Worm (Caenorhabditis elegans) whole organism, young adult: Measurements from ENCODE around the gene F40D4.13.

Experiments used
- B0035.1 ChIP-seq: sonication (generic microtip); optimal IDR thresholded peaks from 2 replicates; lab custom pipeline; 2016; ENCODE audit warnings: missing genetic modification characterization, mild to moderate bottlenecking, missing compliant biosample characterization, missing genotype, missing genetic modification reagents
- B0261.1 ChIP-seq: sonication (generic microtip); optimal IDR thresholded peaks from 2 replicates; lab custom pipeline; 2016; ENCODE audit warnings: mild to moderate bottlenecking, missing genetic modification characterization, moderate library complexity, missing compliant biosample characterization
- B0336.3 ChIP-seq: fragments of 200-800 bp; sonication (Bioruptor generic); IDR thresholded peaks from 2 replicates; pipeline ENCODE4 v1.3.6; 2022; ENCODE audit warnings: missing genetic modification characterization, missing compliant biosample characterization
- C17E4.6 ChIP-seq: fragments of 200-800 bp; sonication (Bioruptor generic); IDR thresholded peaks from 2 replicates; pipeline ENCODE4 v1.3.6; 2022; ENCODE audit warnings: missing genetic modification reagents, missing genetic modification characterization, missing compliant biosample characterization
- D2030.7 ChIP-seq: fragments of 200-800 bp; sonication (Bioruptor generic); IDR thresholded peaks from 2 replicates; pipeline ENCODE4 v1.3.6; 2022; ENCODE audit warnings: missing genetic modification reagents, missing genetic modification characterization, missing compliant biosample characterization
- F10E7.11 ChIP-seq: sonication (generic microtip); optimal IDR thresholded peaks from 2 replicates; lab custom pipeline; 2017; ENCODE audit warnings: mild to moderate bottlenecking, missing genetic modification characterization, moderate library complexity, missing compliant biosample characterization
- F22D6.2 ChIP-seq: sonication (generic microtip); optimal IDR thresholded peaks from 2 replicates; lab custom pipeline; 2016; ENCODE audit warnings: mild to moderate bottlenecking, missing genetic modification characterization, missing compliant biosample characterization
- K12H6.12 ChIP-seq: fragments of 200-800 bp; sonication (Bioruptor generic); optimal IDR thresholded peaks from 2 replicates; lab custom pipeline; 2018; ENCODE audit warnings: mild to moderate bottlenecking, missing genetic modification characterization, missing compliant biosample characterization
- T07F8.4 ChIP-seq: sonication (generic microtip); optimal IDR thresholded peaks from 2 replicates; lab custom pipeline; 2016; ENCODE audit warnings: mild to moderate bottlenecking, missing genetic modification characterization, moderate library complexity, missing compliant biosample characterization
- akir-1 ChIP-seq: fragments of 200-800 bp; sonication (Bioruptor generic); optimal IDR thresholded peaks from 2 replicates; lab custom pipeline; 2018; ENCODE audit warnings: mild to moderate bottlenecking, missing genetic modification characterization, moderate library complexity, missing compliant biosample characterization
- aptf-3 ChIP-seq: fragments of 200-800 bp; sonication (Bioruptor generic); IDR thresholded peaks from 2 replicates; pipeline ENCODE4 v1.3.6; 2022; ENCODE audit warnings: missing genetic modification characterization, missing compliant biosample characterization
- athp-1 ChIP-seq: sonication (generic microtip); optimal IDR thresholded peaks from 2 replicates; lab custom pipeline; 2017; ENCODE audit warnings: mild to moderate bottlenecking, missing genetic modification characterization, missing compliant biosample characterization
- attf-3 ChIP-seq: fragments of 200-800 bp; sonication (Bioruptor generic); conservative IDR thresholded peaks from 2 replicates; pipeline ENCODE4 v1.3.6; 2022; ENCODE audit warnings: missing genetic modification reagents, missing genetic modification characterization, missing compliant biosample characterization
- attf-6 ChIP-seq: fragments of 200-800 bp; sonication (Bioruptor generic); IDR thresholded peaks from 2 replicates; pipeline ENCODE4 v1.3.6; 2022; ENCODE audit warnings: missing genetic modification reagents, missing genetic modification characterization, missing compliant biosample characterization
- cebp-1 ChIP-seq, 2 experiments: fragments of 200-800 bp in 1 of 2; sonication (Bioruptor generic) in 1 of 2; sonication (generic microtip) in 1 of 2; IDR thresholded peaks in 1 of 2; optimal IDR thresholded peaks in 1 of 2; 2 replicates each; pipeline versions ENCODE4 v1.3.6 to Lab custom; 2017 to 2022; ENCODE audit warnings: missing compliant biosample characterization in 2 of 2, missing genetic modification characterization in 2 of 2, mild to moderate bottlenecking in 1 of 2, missing genetic modification reagents in 1 of 2, moderate library complexity in 1 of 2
- ceh-100 ChIP-seq: fragments of 200-800 bp; sonication (Bioruptor generic); IDR thresholded peaks from 2 replicates; pipeline ENCODE4 v1.3.6; 2022; ENCODE audit warnings: missing genetic modification reagents, missing genetic modification characterization, missing compliant biosample characterization
- ceh-40 ChIP-seq: fragments of 200-800 bp; sonication (Bioruptor generic); IDR thresholded peaks from 2 replicates; pipeline ENCODE4 v1.3.6; 2022; ENCODE audit warnings: missing genetic modification characterization, missing compliant biosample characterization
- chd-7 ChIP-seq: sonication (generic microtip); optimal IDR thresholded peaks from 2 replicates; lab custom pipeline; 2016; ENCODE audit warnings: mild to moderate bottlenecking, missing genetic modification characterization, moderate library complexity, missing compliant biosample characterization
- die-1 ChIP-seq: sonication (generic microtip); optimal IDR thresholded peaks from 2 replicates; lab custom pipeline; 2016; ENCODE audit warnings: missing genotype, mild to moderate bottlenecking, missing genetic modification characterization, missing compliant biosample characterization
- dpff-1 ChIP-seq: sonication (generic microtip); optimal IDR thresholded peaks from 2 replicates; lab custom pipeline; 2017; ENCODE audit warnings: mild to moderate bottlenecking, missing genetic modification characterization, missing compliant biosample characterization
- egl-18 ChIP-seq: fragments of 200-800 bp; sonication (Bioruptor generic); IDR thresholded peaks from 2 replicates; pipeline ENCODE4 v1.3.6; 2022; ENCODE audit warnings: missing genetic modification reagents, missing genetic modification characterization, missing compliant biosample characterization
- egrh-3 ChIP-seq: fragments of 200-800 bp; sonication (Bioruptor generic); IDR thresholded peaks from 2 replicates; pipeline ENCODE4 v1.3.6; 2022; ENCODE audit warnings: missing genetic modification reagents, missing genetic modification characterization, missing compliant biosample characterization
- fkh-3 ChIP-seq: sonication (generic microtip); optimal IDR thresholded peaks from 2 replicates; lab custom pipeline; 2016; ENCODE audit warnings: mild to moderate bottlenecking, missing genetic modification characterization, missing compliant biosample characterization
- gei-17 ChIP-seq: fragments of 200-800 bp; sonication (Bioruptor generic); optimal IDR thresholded peaks from 2 replicates; lab custom pipeline; 2018; ENCODE audit warnings: mild to moderate bottlenecking, missing genetic modification characterization, missing compliant biosample characterization
- him-1 ChIP-seq: sonication (generic microtip); optimal IDR thresholded peaks from 2 replicates; lab custom pipeline; 2016; ENCODE audit warnings: missing genotype, missing genetic modification reagents, missing genetic modification characterization, missing compliant biosample characterization
- hsf-1 ChIP-seq: fragments of 200-800 bp; sonication (Bioruptor generic); IDR thresholded peaks from 2 replicates; pipeline ENCODE4 v1.3.6; 2022; ENCODE audit warnings: missing genetic modification reagents, missing genetic modification characterization, missing compliant biosample characterization
- lag-1 ChIP-seq: fragments of 200-800 bp; sonication (Bioruptor generic); IDR thresholded peaks from 2 replicates; pipeline ENCODE4 v1.3.6; 2022; ENCODE audit warnings: missing genetic modification reagents, missing genetic modification characterization, missing compliant biosample characterization
- let-607 ChIP-seq, 2 experiments: fragments of 200-800 bp in 1 of 2; sonication (Bioruptor generic) in 1 of 2; sonication (generic microtip) in 1 of 2; optimal IDR thresholded peaks; 2 replicates each; lab custom pipeline; 2016 to 2018; ENCODE audit warnings: mild to moderate bottlenecking in 2 of 2, missing compliant biosample characterization in 2 of 2, missing genetic modification characterization in 2 of 2, moderate library complexity in 2 of 2, missing genotype in 1 of 2
- lin-40 ChIP-seq: sonication (generic microtip); optimal IDR thresholded peaks from 2 replicates; lab custom pipeline; 2016; ENCODE audit warnings: missing genetic modification characterization, mild to moderate bottlenecking, missing compliant biosample characterization, missing genotype, missing genetic modification reagents
- madf-8 ChIP-seq: fragments of 200-800 bp; sonication (Bioruptor generic); conservative IDR thresholded peaks from 2 replicates; pipeline ENCODE4 v1.3.6; 2022; ENCODE audit warnings: missing genetic modification reagents, missing genetic modification characterization, missing compliant biosample characterization
- nhr-120 ChIP-seq: fragments of 200-800 bp; sonication (Bioruptor generic); IDR thresholded peaks from 2 replicates; pipeline ENCODE4 v1.3.6; 2022; ENCODE audit warnings: missing genetic modification characterization, missing compliant biosample characterization
- nhr-90 ChIP-seq: sonication (generic microtip); optimal IDR thresholded peaks from 2 replicates; lab custom pipeline; 2016; ENCODE audit warnings: missing genotype, mild to moderate bottlenecking, missing genetic modification characterization, missing compliant biosample characterization
- rcor-1 ChIP-seq: fragments of 200-800 bp; sonication (Bioruptor generic); IDR thresholded peaks from 2 replicates; pipeline ENCODE4 v1.3.6; 2022; ENCODE audit warnings: missing genetic modification reagents, missing genetic modification characterization, missing compliant biosample characterization
- sdz-38 ChIP-seq: sonication (generic microtip); optimal IDR thresholded peaks from 2 replicates; lab custom pipeline; 2016; ENCODE audit warnings: missing genotype, missing genetic modification characterization, missing compliant biosample characterization
- snpc-1.1 ChIP-seq: sonication (generic microtip); optimal IDR thresholded peaks from 2 replicates; lab custom pipeline; 2017; ENCODE audit warnings: missing genetic modification characterization, mild to moderate bottlenecking, missing compliant biosample characterization, antibody characterized with exemption, moderate library complexity, missing genotype, missing genetic modification reagents; ENCODE audit not compliant: insufficient read depth
- snpc-1.3 ChIP-seq: sonication (generic microtip); optimal IDR thresholded peaks from 2 replicates; lab custom pipeline; 2017; ENCODE audit warnings: missing genetic modification characterization, mild to moderate bottlenecking, missing compliant biosample characterization, antibody characterized with exemption, moderate library complexity, missing genotype, missing genetic modification reagents; ENCODE audit not compliant: insufficient read depth
- snpc-3.4 ChIP-seq: sonication (generic microtip); optimal IDR thresholded peaks from 2 replicates; lab custom pipeline; 2017; ENCODE audit warnings: missing genetic modification characterization, mild to moderate bottlenecking, missing compliant biosample characterization, antibody characterized with exemption, moderate library complexity, missing genotype, missing genetic modification reagents
- tlf-1 ChIP-seq: fragments of 200-800 bp; sonication (Bioruptor generic); optimal IDR thresholded peaks from 2 replicates; lab custom pipeline; 2018; ENCODE audit warnings: mild to moderate bottlenecking, missing genetic modification characterization, missing compliant biosample characterization
- unc-130 ChIP-seq: sonication (generic microtip); optimal IDR thresholded peaks from 2 replicates; lab custom pipeline; 2016; ENCODE audit warnings: missing genetic modification reagents, missing genetic modification characterization, missing compliant biosample characterization
- zfh-2 ChIP-seq: fragments of 200-800 bp; sonication (Bioruptor generic); conservative IDR thresholded peaks from 2 replicates; pipeline ENCODE4 v1.3.6; 2022; ENCODE audit warnings: missing genetic modification reagents, missing genetic modification characterization, missing compliant biosample characterization
- ztf-18 ChIP-seq: sonication (generic microtip); optimal IDR thresholded peaks from 2 replicates; lab custom pipeline; 2016; ENCODE audit warnings: missing genotype, mild to moderate bottlenecking, missing genetic modification characterization, missing compliant biosample characterization
- ztf-22 ChIP-seq: fragments of 200-800 bp; sonication (Bioruptor generic); optimal IDR thresholded peaks from 2 replicates; lab custom pipeline; 2018; ENCODE audit warnings: mild to moderate bottlenecking, missing genetic modification characterization, moderate library complexity, missing compliant biosample characterization
- ztf-6 ChIP-seq: fragments of 200-800 bp; sonication (Bioruptor generic); IDR thresholded peaks from 2 replicates; pipeline ENCODE4 v1.3.6; 2022; ENCODE audit warnings: missing genetic modification reagents, missing genetic modification characterization, missing compliant biosample characterization

F40D4.13 gene

ce11 chrV:17192238-17192637, 35.2 kb upstream of the F40D4.13 start, which contains the start of gene srz-47:
Gene srz-47 (minus strand): TSS chrV:17192338.
- TF ChIP-seq tlf-1 (GFP tag; lab: Kevin White, UChicago) (no peak), lag-1 (GFP tag; lab: Robert Waterston, UW) (no peak), snpc-1.3 (tag; lab: Kevin White, UChicago) (no peak), hsf-1 (GFP tag; lab: Robert Waterston, UW) (no peak), unc-130 (GFP tag; lab: Kevin White, UChicago) (no peak), attf-3 (GFP tag; lab: Robert Waterston, UW) (no peak), chd-7 (tag; lab: Kevin White, UChicago) (no peak), zfh-2 (GFP tag; lab: Robert Waterston, UW) (no peak), T07F8.4 (no peak), sdz-38 (tag; lab: Kevin White, UChicago) (no peak), nhr-120 (GFP tag; lab: Robert Waterston, UW) (no peak), akir-1 (GFP tag; lab: Kevin White, UChicago) (no peak)

ce11 chrV:17190399-17190798, 33.3 kb upstream of the F40D4.13 start, which contains the start of gene str-199:
Gene str-199 (minus strand): TSS chrV:17190499.
- TF ChIP-seq aptf-3 (GFP tag; lab: Robert Waterston, UW) (no peak), B0035.1 (no peak), cebp-1 (GFP tag; IDR thresholded peaks at IDR 0.05; lab: Robert Waterston, UW) (no peak), cebp-1 (tag; optimal IDR thresholded peaks at IDR 0.05; lab: Kevin White, UChicago) (no peak), B0336.3 (GFP tag; lab: Robert Waterston, UW) (no peak), dpff-1 (tag; lab: Kevin White, UChicago) (no peak), lag-1 (GFP tag; lab: Robert Waterston, UW) (no peak), egrh-3 (GFP tag; lab: Robert Waterston, UW) (no peak), D2030.7 (GFP tag; lab: Robert Waterston, UW) (no peak), snpc-3.4 (tag; lab: Kevin White, UChicago) (no peak), fkh-3 (tag; lab: Kevin White, UChicago) (no peak), ceh-100 (GFP tag; lab: Robert Waterston, UW) (no peak), athp-1 (no peak), gei-17 (GFP tag; lab: Kevin White, UChicago) (no peak), F10E7.11 (tag; lab: Kevin White, UChicago) (no peak)

- TF ChIP-seq die-1 (tag; lab: Kevin White, UChicago) (no peak), rcor-1 (GFP tag; lab: Robert Waterston, UW) (no peak), lin-40 (tag; lab: Kevin White, UChicago) (no peak), madf-8 (GFP tag; lab: Robert Waterston, UW) (no peak), egl-18 (GFP tag; lab: Robert Waterston, UW) (no peak), B0336.3 (GFP tag; lab: Robert Waterston, UW) (no peak), B0261.1 (tag; lab: Kevin White, UChicago) (no peak), ztf-6 (GFP tag; lab: Robert Waterston, UW) (no peak)
Observed at ce11 chrV:17182045-17182444, 25.0 kb upstream of the F40D4.13 start, which contains the start of gene srh-159. Gene srh-159 (plus strand): TSS chrV:17182345.

- TF ChIP-seq C17E4.6 (GFP tag; lab: Robert Waterston, UW), result no peak
- TF ChIP-seq him-1, result no peak
- TF ChIP-seq attf-6 (GFP tag; lab: Robert Waterston, UW), result no peak
- no peak for TF ChIP-seq ceh-40 (GFP tag; lab: Robert Waterston, UW)
- no peak for TF ChIP-seq tlf-1 (GFP tag; lab: Kevin White, UChicago)
- TF ChIP-seq F22D6.2, result no peak
- no peak for TF ChIP-seq let-607 (tag; optimal IDR thresholded peaks at IDR 0.05; lab: Kevin White, UChicago)
- TF ChIP-seq F10E7.11 (tag; lab: Kevin White, UChicago), result no peak
- TF ChIP-seq snpc-1.1 (tag; lab: Kevin White, UChicago), result no peak
- no peak for TF ChIP-seq nhr-90
- no peak for TF ChIP-seq unc-130 (GFP tag; lab: Kevin White, UChicago)
- TF ChIP-seq egl-18 (GFP tag; lab: Robert Waterston, UW), result no peak
- TF ChIP-seq ztf-22 (GFP tag; lab: Kevin White, UChicago), result no peak
- no peak for TF ChIP-seq ztf-18 (tag; lab: Kevin White, UChicago)
- TF ChIP-seq K12H6.12 (tag; lab: Kevin White, UChicago), result no peak
Observed at ce11 chrV:17178457-17178856, 21.4 kb upstream of the F40D4.13 start, which contains the start of gene srh-174. Gene srh-174 (plus strand): TSS chrV:17178757.
